Fruit fly (Drosophila melanogaster): ENCODE results near the gene CG8679.

Gene CG8679

DNA sequence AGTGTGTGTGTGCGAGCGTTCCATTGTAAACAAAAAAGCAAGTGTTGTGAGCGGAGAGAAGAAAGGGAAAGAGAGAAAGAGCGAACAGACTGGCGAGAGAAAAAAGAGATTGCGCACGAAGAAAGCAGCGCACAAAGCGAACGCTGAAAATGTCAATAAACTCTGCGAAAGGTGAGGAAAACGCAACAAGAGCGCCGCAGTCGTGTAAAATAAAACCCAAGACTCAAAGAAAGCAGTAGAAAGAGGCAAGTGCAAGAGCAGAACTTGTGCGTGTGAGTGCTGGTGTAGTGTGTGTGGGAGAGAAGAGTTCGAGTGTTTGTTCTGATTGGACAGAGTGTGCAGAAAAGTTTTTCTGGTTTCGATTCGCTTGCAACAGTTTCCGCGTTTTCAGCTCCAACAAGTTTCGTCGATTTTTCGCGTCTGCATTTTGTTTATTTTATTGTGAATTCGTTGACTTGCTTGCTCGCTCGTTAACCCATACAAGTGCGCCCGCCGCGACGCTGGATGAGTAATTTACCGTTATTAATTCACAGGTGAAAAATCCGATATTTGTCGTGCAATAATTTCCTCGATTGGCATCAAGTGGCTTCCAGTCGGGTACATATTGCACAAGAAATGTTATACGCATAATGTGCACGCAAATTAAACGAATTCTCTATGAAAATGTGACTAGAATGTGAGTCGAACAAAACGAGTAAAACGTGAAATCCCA, 19.6 kb upstream of the CG8679 start:
- TF ChIP-seq noc (tag; optimal IDR thresholded peaks at IDR 0.05), result no peak

DNA sequence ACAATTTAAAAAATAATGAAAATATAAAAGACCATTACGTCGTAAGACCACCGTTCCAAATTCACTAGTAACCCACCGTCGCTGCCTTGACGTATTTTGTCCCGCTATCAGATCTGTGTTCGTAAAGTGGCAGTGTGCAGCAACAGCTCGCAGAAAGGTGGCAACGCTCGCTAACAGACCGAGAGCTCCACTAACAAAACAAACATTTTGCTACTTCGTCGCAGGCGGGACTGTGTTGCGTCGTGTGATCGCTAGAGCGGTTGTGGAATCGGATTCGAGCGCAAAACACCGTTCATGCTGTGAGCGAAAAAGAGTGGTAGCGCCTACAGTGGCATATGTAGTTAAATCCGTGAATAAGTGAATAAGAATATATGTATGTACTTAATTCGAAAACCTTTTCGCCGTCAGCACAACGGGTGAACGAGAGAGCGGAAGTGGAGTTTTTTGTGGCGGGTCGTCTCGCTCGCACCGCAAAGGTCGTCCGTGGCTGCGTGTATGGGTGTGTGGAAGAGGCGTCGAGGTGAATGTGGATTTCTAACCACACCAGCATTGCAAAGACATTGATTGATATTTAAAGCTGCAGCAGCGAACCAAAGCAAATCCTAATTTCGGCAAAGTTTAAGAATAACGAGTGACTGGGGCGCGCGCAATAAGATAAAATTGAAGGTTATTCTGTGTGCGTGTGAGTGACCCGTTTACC, 18.9 kb upstream of the CG8679 start, which contains the start of gene Hr39:
Hr39 (plus strand) TSS at position 203 of the 700 bp plus-strand sequence.
- peak; percentile 32 for TF ChIP-seq noc (tag; optimal IDR thresholded peaks at IDR 0.05)

DNA sequence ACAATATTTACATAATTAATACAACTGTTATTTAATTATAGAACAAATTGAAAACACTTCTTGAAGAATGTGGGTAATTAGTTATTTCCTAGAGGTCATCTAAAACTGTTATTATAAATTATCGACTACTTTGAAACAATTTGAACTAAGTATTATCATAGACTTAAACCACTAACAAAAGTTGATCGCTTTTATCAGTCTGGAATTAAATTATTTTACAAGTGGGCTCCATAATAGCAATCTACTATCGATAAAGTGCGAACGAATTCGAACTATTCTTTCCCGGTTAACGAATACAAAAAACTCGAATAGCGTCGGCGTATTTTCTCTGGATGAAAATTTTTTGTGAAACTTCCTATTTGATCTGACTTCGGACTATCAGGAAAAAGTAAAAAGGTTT, 18.3 kb upstream of the CG8679 start, which contains the start of gene CG31626:
CG31626 (minus strand) TSS at position 101 of the 400 bp plus-strand sequence.
- TF ChIP-seq noc (tag; optimal IDR thresholded peaks at IDR 0.05), result no peak

DNA sequence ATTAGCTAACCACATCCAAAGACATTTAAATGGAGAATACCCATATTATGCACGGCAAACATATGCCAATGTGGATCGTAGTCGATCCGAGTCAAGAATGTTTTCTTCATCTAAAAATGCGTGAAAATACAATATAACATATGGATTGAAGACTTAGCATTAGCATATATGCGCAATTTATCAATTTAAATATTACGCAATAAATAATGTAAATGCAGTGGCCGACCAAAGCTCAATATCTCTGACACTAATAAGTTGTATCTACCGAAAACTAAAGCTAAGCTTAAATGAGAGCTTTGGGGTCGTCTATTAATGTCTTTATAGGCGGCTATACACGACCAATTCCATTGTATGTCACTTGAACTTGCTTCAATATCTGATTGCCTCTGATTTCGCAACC, 17.1 kb upstream of the CG8679 start:
- no peak for TF ChIP-seq noc (tag; optimal IDR thresholded peaks at IDR 0.05)

DNA sequence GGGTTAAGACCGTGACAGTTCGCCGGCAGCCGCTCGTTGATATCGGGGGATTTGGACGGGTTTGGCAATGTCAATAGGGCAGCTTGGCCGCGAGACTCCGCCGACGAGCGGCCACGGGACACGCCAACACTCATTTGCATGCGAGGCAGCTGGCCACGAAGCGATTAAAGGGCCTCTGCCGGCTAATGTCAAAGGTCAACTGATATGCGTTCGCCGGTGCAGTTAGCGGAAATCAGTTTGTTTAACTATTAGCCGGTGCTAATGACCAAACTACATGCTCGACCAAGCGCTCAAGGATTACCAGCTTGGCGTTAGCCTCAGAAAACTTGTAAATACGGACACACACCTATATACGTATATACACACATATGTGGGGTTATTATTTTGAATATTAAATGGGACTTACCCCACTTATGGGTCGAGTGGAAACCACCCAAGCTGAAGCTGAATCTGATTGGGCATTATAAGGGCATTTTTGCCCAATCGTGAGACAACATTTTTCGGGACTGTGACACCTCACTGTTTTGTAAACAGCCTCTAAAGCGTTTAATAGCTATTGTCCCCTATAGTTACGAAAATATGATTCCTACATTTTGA, 16.1 kb upstream of the CG8679 start:
- TF ChIP-seq noc (tag; optimal IDR thresholded peaks at IDR 0.05), result no peak

DNA sequence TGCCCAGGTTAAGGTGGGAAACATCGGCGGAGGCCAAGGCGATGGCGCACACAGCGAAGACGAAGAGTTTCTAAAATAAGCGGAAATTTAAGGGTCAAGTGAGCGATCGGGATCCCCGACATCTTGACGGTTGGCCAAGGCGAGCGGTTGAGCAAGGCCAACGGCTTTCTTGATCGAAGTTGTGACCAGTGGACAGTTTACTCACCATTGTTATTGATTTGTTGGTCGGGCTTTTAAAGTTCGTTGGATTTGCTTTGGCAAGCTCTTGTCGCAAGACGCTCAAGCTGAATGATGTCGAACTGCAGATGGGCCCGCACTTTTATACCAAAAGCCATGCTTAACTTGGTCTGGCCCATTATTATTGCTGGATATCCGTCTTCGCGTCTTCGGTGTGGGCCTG, 15.1 kb upstream of the CG8679 start:
- no peak for TF ChIP-seq noc (tag; optimal IDR thresholded peaks at IDR 0.05)

DNA sequence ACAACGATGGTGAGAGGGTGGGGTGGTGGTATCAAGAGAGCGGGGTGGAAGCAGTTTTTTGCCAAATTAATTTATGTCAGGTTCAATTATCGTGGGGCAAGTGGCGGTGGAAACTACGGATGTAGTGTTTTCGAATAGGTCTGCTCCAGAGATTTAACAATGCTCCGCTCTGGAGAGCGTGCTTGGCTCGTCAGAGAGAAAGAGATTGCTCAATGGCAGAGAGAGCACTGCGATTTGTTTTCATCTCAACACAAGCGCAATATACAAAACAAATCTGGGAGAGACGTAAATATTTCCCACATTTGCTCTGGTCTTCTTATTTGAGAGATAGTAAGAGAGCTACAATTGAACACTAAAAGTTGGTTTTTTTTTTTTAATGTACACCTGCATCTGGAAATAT, 3.4 kb upstream of the CG8679 start:
- no peak for TF ChIP-seq noc (tag; optimal IDR thresholded peaks at IDR 0.05)

DNA sequence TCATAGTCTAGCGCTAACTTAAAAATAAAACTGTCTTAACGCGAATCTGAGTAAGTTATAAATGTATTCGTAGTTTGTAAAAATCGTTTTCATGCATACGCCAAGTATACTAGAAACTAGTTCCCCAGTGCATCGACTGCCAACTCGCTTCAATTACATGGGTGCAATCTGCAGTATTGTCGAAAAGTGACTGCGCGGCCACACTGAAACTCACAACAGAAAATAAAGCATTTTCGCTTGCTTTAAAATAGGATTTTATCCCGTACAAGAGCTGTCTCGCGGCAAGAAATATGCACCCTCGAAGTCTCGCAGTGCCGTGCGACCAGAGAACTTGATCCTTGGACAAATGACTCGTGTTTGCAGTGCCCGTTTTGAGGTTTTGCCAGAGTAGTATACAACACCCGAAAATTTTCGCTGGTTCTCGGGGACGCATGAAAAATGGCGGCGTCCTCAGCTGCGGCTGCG, 2.8 kb upstream of the CG8679 start, which contains the start of gene CG8677:
CG8677 (plus strand) TSS at position 199 of the 465 bp plus-strand sequence.
- no peak for TF ChIP-seq noc (tag; optimal IDR thresholded peaks at IDR 0.05)

DNA sequence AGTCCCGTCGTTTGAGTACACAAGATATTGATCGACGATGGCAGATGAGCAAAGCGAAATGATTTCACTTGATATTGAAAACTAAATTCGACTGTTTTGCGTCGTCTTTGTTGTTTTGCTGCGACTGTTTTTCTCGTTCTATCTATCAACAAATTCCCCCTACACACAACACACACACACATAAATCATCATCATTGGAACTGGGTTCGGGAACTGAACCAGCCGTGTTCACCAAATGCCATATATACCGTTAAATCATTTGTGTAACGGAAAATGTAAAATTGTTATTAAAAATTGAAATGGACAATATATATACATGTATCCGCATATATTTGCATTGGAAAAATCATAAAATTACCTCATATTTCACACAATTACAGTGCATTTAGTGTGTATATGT, 2.1 kb upstream of the CG8679 start, which contains the start of gene Atg18b:
Atg18b (minus strand) TSS at position 177 of the 400 bp plus-strand sequence.
- TF ChIP-seq noc (tag; optimal IDR thresholded peaks at IDR 0.05), result no peak

DNA sequence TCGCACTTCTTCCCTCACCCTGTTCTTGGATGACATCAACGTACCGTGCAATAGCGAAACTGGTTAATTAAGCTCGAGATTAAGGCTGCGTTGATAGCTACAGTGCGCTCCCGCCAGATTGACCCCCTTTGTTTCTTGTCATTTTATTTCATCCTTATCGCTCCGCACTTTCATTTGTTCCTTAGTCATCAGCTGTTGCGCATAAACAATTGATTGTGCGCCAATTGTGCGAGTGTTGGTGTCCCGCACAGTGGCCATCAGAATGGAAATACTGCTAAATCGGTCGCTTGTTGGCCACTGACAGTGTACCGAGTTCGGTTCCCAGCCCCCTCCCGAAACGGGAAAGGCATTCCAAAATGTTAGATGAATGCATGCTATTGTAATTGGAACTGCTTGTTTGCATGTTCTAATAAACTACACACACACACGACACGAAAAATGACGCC, 1.3 kb upstream of the CG8679 start:
- TF ChIP-seq noc (tag; optimal IDR thresholded peaks at IDR 0.05), result peak; percentile 56

DNA sequence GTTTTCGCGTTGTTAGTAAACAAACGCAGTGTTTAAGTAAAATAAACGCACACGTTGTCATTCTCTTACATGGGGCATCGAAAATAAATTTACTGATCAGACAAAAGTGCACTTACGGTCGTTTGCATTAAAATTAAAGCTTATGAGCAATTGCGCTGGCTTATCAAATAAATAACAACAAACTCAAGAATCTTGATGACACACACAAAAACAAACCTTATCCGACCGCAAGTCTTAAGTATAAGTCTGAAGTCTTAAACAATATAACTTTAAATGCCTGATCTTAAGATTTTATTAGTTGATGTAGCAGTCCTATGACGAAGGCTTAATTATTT, 535 bp upstream of the CG8679 start:
- TF ChIP-seq noc (tag; optimal IDR thresholded peaks at IDR 0.05), result no peak

DNA sequence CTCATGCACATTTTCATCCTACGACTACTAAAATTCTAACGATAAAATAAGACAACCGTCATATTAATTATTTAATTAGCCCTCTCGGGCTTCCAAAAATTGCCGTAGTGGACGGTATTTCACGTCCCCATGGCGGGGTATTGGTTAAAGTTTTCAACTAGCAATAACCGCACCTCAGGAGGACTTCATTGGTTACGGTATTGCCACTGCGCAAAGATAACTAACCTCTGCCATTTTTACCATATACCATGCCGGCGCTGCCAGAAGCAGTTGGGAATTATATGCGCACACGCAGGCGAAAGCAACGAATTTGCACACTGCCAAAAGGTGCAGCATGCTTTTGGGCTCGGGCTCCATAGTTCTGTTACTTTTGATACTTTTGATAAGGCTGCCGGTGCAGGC, 3.4 kb downstream of the CG8679 start:
- TF ChIP-seq noc (tag; optimal IDR thresholded peaks at IDR 0.05), result no peak

DNA sequence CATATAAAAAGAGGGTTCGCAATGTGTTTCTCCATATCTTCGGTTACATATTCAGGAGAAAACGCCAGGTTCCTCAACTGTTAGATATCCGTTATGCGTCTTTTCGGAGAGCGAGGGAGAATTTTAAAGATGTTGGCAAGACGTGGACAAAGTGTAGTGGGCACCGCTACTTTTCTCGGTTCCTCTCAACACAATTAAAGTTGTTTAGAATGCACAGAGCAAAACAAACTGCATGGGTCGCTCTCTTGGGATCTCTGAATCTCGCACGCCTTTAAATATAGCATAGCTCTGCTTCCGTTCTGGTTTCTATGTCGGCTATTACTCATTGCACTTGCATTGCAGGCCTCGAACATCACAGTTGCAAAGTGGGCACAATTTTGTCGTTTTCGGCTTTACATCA, 12.2 kb downstream of the CG8679 start, which contains the start of gene clumsy:
clumsy (plus strand) TSS at position 301 of the 400 bp plus-strand sequence.
- no peak for TF ChIP-seq noc (tag; optimal IDR thresholded peaks at IDR 0.05)

DNA sequence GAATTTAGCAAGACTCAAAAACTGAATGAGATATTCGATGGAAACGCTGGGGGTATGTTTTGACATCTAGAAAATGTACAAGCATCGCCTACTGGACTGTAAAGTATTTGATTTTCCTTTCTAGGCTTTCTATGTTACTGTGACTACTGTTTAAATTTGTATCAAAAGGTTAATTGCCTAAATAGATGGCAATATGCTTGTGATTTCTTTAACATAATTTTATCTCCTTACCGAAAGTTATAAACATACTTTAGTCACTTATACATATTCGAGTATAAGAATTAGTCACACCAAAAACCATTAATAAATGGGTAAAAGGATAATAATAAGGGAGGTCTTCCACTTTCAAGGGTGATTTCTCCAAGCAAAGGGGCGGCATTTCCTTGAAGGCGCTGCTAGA, 15.6 kb downstream of the CG8679 start, which contains the start of gene CG31988:
CG31988 (minus strand) TSS at position 101 of the 400 bp plus-strand sequence.
- TF ChIP-seq noc (tag; optimal IDR thresholded peaks at IDR 0.05), result no peak

DNA sequence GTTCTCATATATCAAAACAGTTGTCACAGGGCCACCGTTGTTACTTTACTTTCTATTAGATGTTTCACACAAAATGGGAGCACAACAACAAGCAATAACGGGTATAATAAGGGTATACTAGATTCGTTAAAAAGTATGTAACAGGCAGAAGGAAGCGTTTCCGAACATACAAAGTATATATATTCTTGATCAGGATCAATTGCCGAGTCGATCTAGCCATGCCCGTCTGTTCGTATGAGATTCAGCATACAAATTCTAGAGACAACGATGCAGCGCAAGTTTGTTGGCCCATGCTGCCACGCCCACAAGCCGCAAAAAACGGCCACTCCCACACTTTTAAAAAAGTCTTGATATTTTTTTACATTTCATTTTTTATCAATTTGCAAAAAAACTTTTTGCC, 18.1 kb downstream of the CG8679 start, which contains the start of gene CG31624:
CG31624 (minus strand) TSS at position 101 of the 400 bp plus-strand sequence.
- TF ChIP-seq noc (tag; optimal IDR thresholded peaks at IDR 0.05), result no peak

DNA sequence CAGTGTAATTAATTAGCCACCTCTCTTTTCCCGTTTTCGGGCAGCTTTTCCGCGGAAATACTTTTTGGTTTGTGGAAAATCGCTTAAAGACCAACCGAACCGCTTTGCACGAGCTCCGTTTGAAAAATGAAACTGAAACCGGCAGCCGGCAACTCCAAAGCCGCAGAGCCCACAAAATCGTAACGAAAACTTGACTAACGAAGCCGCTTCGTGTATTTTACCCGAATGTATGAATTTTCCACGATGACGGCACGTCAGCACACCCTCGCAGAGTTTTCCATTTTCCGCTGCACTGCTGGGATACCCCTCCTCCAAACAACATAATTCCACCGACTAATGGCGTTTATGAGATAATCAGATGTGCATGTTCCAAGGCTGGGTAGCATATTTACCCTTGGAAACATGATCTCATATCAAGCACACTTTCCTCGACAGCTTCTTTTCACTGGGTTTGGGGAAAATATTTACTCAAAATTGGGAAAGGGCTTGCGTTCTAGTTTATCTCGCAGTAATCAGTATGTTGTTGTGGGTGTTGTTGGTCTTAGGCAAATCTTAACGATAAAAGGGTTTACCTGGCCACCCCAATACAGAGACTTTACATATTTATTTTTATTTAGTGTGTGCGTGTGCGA, 19.6 kb downstream of the CG8679 start, which contains the start of gene Ret:
Ret (minus strand) TSS at position 130 of the 632 bp plus-strand sequence.
- no peak for TF ChIP-seq noc (tag; optimal IDR thresholded peaks at IDR 0.05)
